Fruit fly (Drosophila melanogaster) whole organism, embryonic: ENCODE data around the gene CG31077.

Source experiments
- Atf-2 ChIP-seq: fragments of 200-800 bp; sonication (Bioruptor generic); optimal IDR thresholded peaks from 2 replicates; lab custom pipeline; 2016; ENCODE audit warnings: missing biosample characterization, missing genetic modification characterization
- Awh ChIP-seq: fragments of 200-800 bp; sonication (Bioruptor generic); IDR thresholded peaks from 2 replicates; pipeline ENCODE4, ENCODE4 v1.3.6; 2022; ENCODE audit warnings: missing biosample characterization, missing genetic modification characterization
- Bteb2 ChIP-seq: fragments of 200-800 bp; sonication (Bioruptor generic); optimal IDR thresholded peaks from 2 replicates; lab custom pipeline; 2016; ENCODE audit warnings: missing biosample characterization, missing genetic modification characterization
- CG11247 ChIP-seq: fragments of 200-800 bp; sonication (Bioruptor generic); IDR thresholded peaks from 2 replicates; pipeline ENCODE4 v1.3.6; 2022; ENCODE audit warnings: missing biosample characterization, missing genetic modification characterization
- CG12236 ChIP-seq: fragments of 200-800 bp; sonication (Bioruptor generic); optimal IDR thresholded peaks from 2 replicates; lab custom pipeline; 2016; ENCODE audit warnings: missing biosample characterization, missing genetic modification characterization
- CG12769 ChIP-seq: fragments of 200-800 bp; sonication (Bioruptor generic); optimal IDR thresholded peaks from 2 replicates; lab custom pipeline; 2019; ENCODE audit warnings: missing biosample characterization, mild to moderate bottlenecking, missing genetic modification characterization, moderate library complexity
- CG13287 ChIP-seq: fragments of 200-800 bp; sonication (Bioruptor generic); IDR thresholded peaks from 2 replicates; pipeline ENCODE4 v1.3.6; 2022; ENCODE audit warnings: missing biosample characterization, missing genetic modification characterization; ENCODE audit not compliant: partially characterized antibody
- CG14667 ChIP-seq: fragments of 200-800 bp; sonication (Bioruptor generic); IDR thresholded peaks from 2 replicates; pipeline ENCODE4 v1.3.6; 2022; ENCODE audit warnings: missing biosample characterization, missing genetic modification characterization
- CG14710 ChIP-seq: fragments of 200-800 bp; sonication (Bioruptor generic); optimal IDR thresholded peaks from 3 replicates; lab custom pipeline; 2019; ENCODE audit warnings: missing biosample characterization, mild to moderate bottlenecking, missing genetic modification characterization, moderate library complexity
- CG1602 ChIP-seq: fragments of 200-800 bp; sonication (Bioruptor generic); optimal IDR thresholded peaks from 3 replicates; lab custom pipeline; 2016; ENCODE audit warnings: missing biosample characterization, missing genetic modification characterization
- CG17328 ChIP-seq: fragments of 200-800 bp; sonication (Bioruptor generic); IDR thresholded peaks from 2 replicates; pipeline ENCODE4 v1.3.6; 2022; ENCODE audit warnings: missing biosample characterization, missing genetic modification characterization
- CG2120 ChIP-seq: fragments of 200-800 bp; sonication (Bioruptor generic); optimal IDR thresholded peaks from 3 replicates; lab custom pipeline; 2016; ENCODE audit warnings: missing biosample characterization, missing genetic modification characterization
- CG2678 ChIP-seq: fragments of 200-800 bp; sonication (Bioruptor generic); optimal IDR thresholded peaks from 3 replicates; lab custom pipeline; 2019; ENCODE audit warnings: missing biosample characterization, mild to moderate bottlenecking, missing genetic modification characterization, moderate library complexity
- CG3847 ChIP-seq: fragments of 200-800 bp; sonication (Bioruptor generic); IDR thresholded peaks from 2 replicates; pipeline ENCODE4 v1.3.6; 2022; ENCODE audit warnings: missing biosample characterization, missing genetic modification characterization
- CG4730 ChIP-seq: fragments of 200-800 bp; sonication (Bioruptor generic); IDR thresholded peaks from 2 replicates; pipeline ENCODE4 v1.3.6; 2022; ENCODE audit warnings: missing biosample characterization, missing genetic modification characterization
- CG6175 ChIP-seq: fragments of 200-800 bp; sonication (Bioruptor generic); IDR thresholded peaks from 3 replicates; pipeline ENCODE4 v1.3.6; 2022; ENCODE audit warnings: missing biosample characterization, missing genetic modification characterization
- CG6813 ChIP-seq: fragments of 200-800 bp; sonication (Bioruptor generic); optimal IDR thresholded peaks from 2 replicates; lab custom pipeline; 2017; ENCODE audit warnings: missing biosample characterization, missing genetic modification characterization, mild to moderate bottlenecking, moderate library complexity, missing genetic modification reagents
- CG7745 ChIP-seq: fragments of 200-800 bp; sonication (Bioruptor generic); optimal IDR thresholded peaks from 2 replicates; lab custom pipeline; 2018; ENCODE audit warnings: missing biosample characterization, mild to moderate bottlenecking, missing genetic modification characterization, moderate library complexity
- CG8290 ChIP-seq, 3 experiments: fragments of 200-800 bp; sonication (Bioruptor generic); optimal IDR thresholded peaks; 2 replicates each; lab custom pipeline; 2016 to 2019; ENCODE audit warnings: missing biosample characterization in 3 of 3, missing genetic modification characterization in 3 of 3, mild to moderate bottlenecking in 2 of 3, moderate library complexity in 1 of 3
- CG8765 ChIP-seq: fragments of 200-800 bp; sonication (Bioruptor generic); IDR thresholded peaks from 2 replicates; pipeline ENCODE4 v1.3.6; 2022; ENCODE audit warnings: missing biosample characterization, missing genetic modification characterization
- Dfd ChIP-seq, 2 experiments: fragments of >200 bp; optimal IDR thresholded peaks; 2 replicates each; lab custom pipeline; 2017; ENCODE audit warnings: missing biosample characterization in 2 of 2, missing genetic modification characterization in 2 of 2
- E2f2 ChIP-seq: fragments of 200-800 bp; sonication (Bioruptor generic); IDR thresholded peaks from 2 replicates; pipeline ENCODE4 v1.3.6; 2022; ENCODE audit warnings: missing biosample characterization, missing genetic modification characterization
- H2.0 ChIP-seq: fragments of 200-800 bp; sonication (Bioruptor generic); IDR thresholded peaks from 2 replicates; pipeline ENCODE4 v1.3.6; 2022; ENCODE audit warnings: missing biosample characterization, missing genetic modification characterization
- MESR4 ChIP-seq: fragments of 200-800 bp; sonication (Bioruptor generic); optimal IDR thresholded peaks from 2 replicates; lab custom pipeline; 2018; ENCODE audit warnings: missing biosample characterization, mild to moderate bottlenecking, missing genetic modification characterization, moderate library complexity
- Meics ChIP-seq: fragments of 200-800 bp; sonication (Bioruptor generic); optimal IDR thresholded peaks from 2 replicates; lab custom pipeline; 2017; ENCODE audit warnings: missing biosample characterization, mild to moderate bottlenecking, missing genetic modification characterization
- Sry-β ChIP-seq: fragments of 200-800 bp; sonication (Bioruptor generic); optimal IDR thresholded peaks from 2 replicates; lab custom pipeline; 2018; ENCODE audit warnings: missing biosample characterization, mild to moderate bottlenecking, missing genetic modification characterization, moderate library complexity
- Taf1 ChIP-seq: fragments of 200-800 bp; sonication (Bioruptor generic); IDR thresholded peaks from 2 replicates; pipeline ENCODE4 v1.3.6; 2022; ENCODE audit warnings: missing biosample characterization, missing genetic modification characterization
- Vsx1 ChIP-seq: fragments of 200-800 bp; sonication (Bioruptor generic); optimal IDR thresholded peaks from 2 replicates; lab custom pipeline; 2017; ENCODE audit warnings: missing biosample characterization, mild to moderate bottlenecking, missing genetic modification characterization, missing genetic modification reagents
- bigmax ChIP-seq: fragments of 200-800 bp; sonication (Bioruptor generic); optimal IDR thresholded peaks from 2 replicates; lab custom pipeline; 2018; ENCODE audit warnings: missing biosample characterization, mild to moderate bottlenecking, missing genetic modification characterization
- cad ChIP-seq: fragments of >200 bp; optimal IDR thresholded peaks from 2 replicates; lab custom pipeline; 2017; ENCODE audit warnings: missing biosample characterization, missing genetic modification characterization
- cato ChIP-seq: fragments of 200-800 bp; sonication (Bioruptor generic); optimal IDR thresholded peaks from 2 replicates; lab custom pipeline; 2016; ENCODE audit warnings: missing biosample characterization, missing genetic modification characterization, borderline replicate concordance
- caup ChIP-seq: fragments of 200-800 bp; sonication (Bioruptor generic); optimal IDR thresholded peaks from 3 replicates; lab custom pipeline; 2017; ENCODE audit warnings: missing biosample characterization, mild to moderate bottlenecking, missing genetic modification characterization, moderate library complexity; ENCODE audit not compliant: severe bottlenecking
- crc ChIP-seq: fragments of 200-800 bp; sonication (Bioruptor generic); optimal IDR thresholded peaks from 2 replicates; lab custom pipeline; 2016; ENCODE audit warnings: missing biosample characterization, missing genetic modification characterization
- dati ChIP-seq: fragments of 200-800 bp; sonication (Bioruptor generic); IDR thresholded peaks from 2 replicates; pipeline ENCODE4 v1.3.6; 2022; ENCODE audit warnings: missing biosample characterization, missing genetic modification characterization
- dpn ChIP-seq, 2 experiments: fragments of 200-800 bp; sonication (Bioruptor generic); optimal IDR thresholded peaks; 3 replicates each; lab custom pipeline; 2016; ENCODE audit warnings: missing biosample characterization in 2 of 2, missing genetic modification characterization in 2 of 2
- en ChIP-seq: fragments of 200-800 bp; sonication (Bioruptor generic); optimal IDR thresholded peaks from 2 replicates; lab custom pipeline; 2016; ENCODE audit warnings: missing biosample characterization, missing genetic modification characterization
- exex ChIP-seq: fragments of 200-800 bp; sonication (Bioruptor generic); optimal IDR thresholded peaks from 4 replicates; lab custom pipeline; 2018; ENCODE audit warnings: missing biosample characterization, mild to moderate bottlenecking, missing genetic modification characterization, moderate library complexity
- fu2 ChIP-seq: fragments of 200-800 bp; sonication (Bioruptor generic); optimal IDR thresholded peaks from 2 replicates; lab custom pipeline; 2016; ENCODE audit warnings: missing biosample characterization, missing genetic modification characterization
- gro ChIP-seq: fragments of 200-800 bp; sonication (Bioruptor generic); optimal IDR thresholded peaks from 2 replicates; lab custom pipeline; 2016; ENCODE audit warnings: missing biosample characterization, missing genetic modification characterization
- gsb-n ChIP-seq: fragments of 200-800 bp; sonication (Bioruptor generic); optimal IDR thresholded peaks from 3 replicates; lab custom pipeline; 2018; ENCODE audit warnings: missing biosample characterization, mild to moderate bottlenecking, missing genetic modification characterization
- gt ChIP-seq: fragments of 200-800 bp; sonication (Bioruptor generic); IDR thresholded peaks from 2 replicates; pipeline ENCODE4 v1.3.6; 2022; ENCODE audit warnings: missing biosample characterization, missing genetic modification characterization
- hbn ChIP-seq: fragments of 200-800 bp; sonication (Bioruptor generic); IDR thresholded peaks from 2 replicates; pipeline ENCODE4 v1.3.6; 2022; ENCODE audit warnings: missing biosample characterization, missing genetic modification characterization; ENCODE audit not compliant: partially characterized antibody
- klu ChIP-seq: fragments of 200-800 bp; sonication (Bioruptor generic); IDR thresholded peaks from 2 replicates; pipeline ENCODE4 v1.3.6; 2022; ENCODE audit warnings: missing biosample characterization, missing genetic modification characterization
- lbe ChIP-seq: fragments of 200-800 bp; sonication (Bioruptor generic); optimal IDR thresholded peaks from 2 replicates; lab custom pipeline; 2016; ENCODE audit warnings: missing biosample characterization, mild to moderate bottlenecking, missing genetic modification characterization
- luna ChIP-seq: fragments of 200-800 bp; sonication (Bioruptor generic); optimal IDR thresholded peaks from 2 replicates; lab custom pipeline; 2016; ENCODE audit warnings: missing biosample characterization, missing genetic modification characterization
- nmo ChIP-seq: fragments of 200-800 bp; sonication (Bioruptor generic); optimal IDR thresholded peaks from 2 replicates; lab custom pipeline; 2018; ENCODE audit warnings: missing biosample characterization, mild to moderate bottlenecking, missing genetic modification characterization, moderate library complexity
- org-1 ChIP-seq: fragments of 200-800 bp; sonication (Bioruptor generic); optimal IDR thresholded peaks from 2 replicates; lab custom pipeline; 2017; ENCODE audit warnings: missing biosample characterization, missing genetic modification characterization
- p53 ChIP-seq: fragments of 200-800 bp; sonication (Bioruptor generic); optimal IDR thresholded peaks from 2 replicates; lab custom pipeline; 2016; ENCODE audit warnings: missing biosample characterization, missing genetic modification characterization
- pan ChIP-seq, 4 experiments: fragments of >200 bp in 3 of 4; fragments of 200-800 bp in 1 of 4; sonication (Bioruptor generic) in 1 of 4; optimal IDR thresholded peaks in 3 of 4; IDR thresholded peaks in 1 of 4; 2 replicates each; pipeline versions ENCODE4 v1.3.6 to Lab custom; 2017 to 2022; ENCODE audit warnings: missing biosample characterization in 2 of 4, missing genetic modification characterization in 2 of 4, mixed read lengths in 1 of 4
- pho ChIP-seq: fragments of 200-800 bp; sonication (Bioruptor generic); optimal IDR thresholded peaks from 2 replicates; lab custom pipeline; 2016; ENCODE audit warnings: missing biosample characterization, missing genetic modification characterization
- sens-2 ChIP-seq: fragments of 200-800 bp; sonication (Bioruptor generic); IDR thresholded peaks from 2 replicates; pipeline ENCODE4 v1.3.6; 2022; ENCODE audit warnings: missing biosample characterization, missing genetic modification characterization

CG31077 gene

dm6 chr3R:26953478-26953874, 46.1 kb upstream of the CG31077 start (continued):
- TF ChIP-seq CG8765 (GFP tag; lab: Robert Waterston, UW) (peak; percentile 15; the same call in 1 of the 2 replicates), bigmax (GFP tag; lab: Kevin White, UChicago) (no peak), CG8290 (GFP tag; optimal IDR thresholded peaks at IDR 0.05; lab: Kevin White, UChicago) (no peak), CG8290 (tag; optimal IDR thresholded peaks at IDR 0.05; lab: Kevin White, UChicago) (peak in 1 of 2 experiments; percentile 13), org-1 (no peak), CG13287 (GFP tag; lab: Robert Waterston, UW) (no peak), Meics (GFP tag; lab: Kevin White, UChicago) (no peak), CG12769 (peak; percentile 44), p53 (GFP tag; lab: Kevin White, UChicago) (no peak), dati (GFP tag; lab: Robert Waterston, UW) (no peak), Taf1 (GFP tag; lab: Robert Waterston, UW) (no peak), caup (GFP tag; lab: Kevin White, UChicago) (no peak), CG6813 (GFP tag; lab: Kevin White, UChicago) (no peak), CG4730 (no peak), CG14710 (tag; lab: Kevin White, UChicago) (no peak), CG17328 (GFP tag; lab: Robert Waterston, UW) (no peak), CG12236 (GFP tag; lab: Kevin White, UChicago) (peak; percentile 11), H2.0 (GFP tag; lab: Robert Waterston, UW) (peak; percentile 7; the same call in 1 of the 2 replicates), Bteb2 (GFP tag; lab: Kevin White, UChicago) (no peak), cato (GFP tag; lab: Kevin White, UChicago) (peak; percentile 32), crc (peak; percentile 25), CG2120 (GFP tag; lab: Kevin White, UChicago) (peak; percentile 62), CG3847 (GFP tag; lab: Robert Waterston, UW) (peak; percentile 27), CG2678 (tag; lab: Kevin White, UChicago) (peak; percentile 8), pho (GFP tag; lab: Kevin White, UChicago) (peak; percentile 64), Vsx1 (GFP tag; lab: Kevin White, UChicago) (no peak), hbn (no peak), Awh (GFP tag; lab: Robert Waterston, UW) (no peak), Dfd (GFP tag; optimal IDR thresholded peaks at IDR 0.05; lab: Kevin White, UChicago) (no peak), sens-2 (GFP tag; lab: Robert Waterston, UW) (no peak), E2f2 (no peak), CG11247 (no peak), exex (tag; lab: Kevin White, UChicago) (no peak), CG1602 (GFP tag; lab: Kevin White, UChicago) (no peak), Atf-2 (GFP tag; lab: Kevin White, UChicago) (peak; percentile 35), klu (no peak), CG14667 (GFP tag; lab: Robert Waterston, UW) (no peak), MESR4 (GFP tag; lab: Kevin White, UChicago) (no peak), luna (GFP tag; lab: Kevin White, UChicago) (no peak), fu2 (peak; percentile 43), cad (GFP tag; lab: Kevin White, UChicago) (no peak), gt (GFP tag; lab: Robert Waterston, UW) (no peak), dpn (GFP tag; optimal IDR thresholded peaks at IDR 0.05; lab: Kevin White, UChicago) (peak in 1 of 2 experiments; percentile 49), CG6175 (GFP tag; lab: Robert Waterston, UW) (no peak), en (peak; percentile 8), nmo (GFP tag; lab: Kevin White, UChicago) (no peak), CG7745 (tag; lab: Kevin White, UChicago) (no peak), lbe (no peak), pan (optimal IDR thresholded peaks at IDR 0.05; lab: Kevin White, UChicago) (no peak), pan (GFP tag; optimal IDR thresholded peaks at IDR 0.05 in 1 of 2, IDR thresholded peaks at IDR 0.05 in 1 of 2) (no peak), gro (GFP tag; lab: Kevin White, UChicago) (peak; percentile 20), gsb-n (tag; lab: Kevin White, UChicago) (no peak), Sry-β (GFP tag; lab: Kevin White, UChicago) (no peak)
